Worm (Caenorhabditis elegans) whole organism, mixed stage, embryonic: Measurements from ENCODE around the gene T13F2.2.

Experiments used
- M03D4.4 ChIP-seq: sonication (generic microtip); optimal IDR thresholded peaks from 2 replicates; lab custom pipeline; 2017; ENCODE audit warnings: mild to moderate bottlenecking, missing genetic modification characterization, missing compliant biosample characterization
- bed-3 ChIP-seq: fragments of 200-800 bp; sonication (Bioruptor generic); optimal IDR thresholded peaks from 3 replicates; lab custom pipeline; 2018; ENCODE audit warnings: mild to moderate bottlenecking, missing genetic modification characterization, moderate library complexity, missing compliant biosample characterization
- blmp-1 ChIP-seq: fragments of 150-350 bp; optimal IDR thresholded peaks from 2 replicates; lab custom pipeline; 2014; ENCODE audit warnings: missing biosample characterization, missing genetic modification characterization
- ceh-39 ChIP-seq: fragments of 150-350 bp; optimal IDR thresholded peaks from 2 replicates; lab custom pipeline; 2014; ENCODE audit warnings: missing biosample characterization, missing genetic modification characterization
- ceh-43 ChIP-seq: fragments of 200-800 bp; sonication (Bioruptor generic); optimal IDR thresholded peaks from 2 replicates; lab custom pipeline; 2018; ENCODE audit warnings: mild to moderate bottlenecking, missing genetic modification characterization, moderate library complexity, missing compliant biosample characterization
- ceh-83 ChIP-seq: fragments of 200-800 bp; sonication (Bioruptor generic); optimal IDR thresholded peaks from 2 replicates; lab custom pipeline; 2018; ENCODE audit warnings: mild to moderate bottlenecking, missing genetic modification characterization, missing compliant biosample characterization
- cnd-1 ChIP-seq: fragments of 200-800 bp; sonication (Bioruptor generic); optimal IDR thresholded peaks from 2 replicates; lab custom pipeline; 2018; ENCODE audit warnings: mild to moderate bottlenecking, missing genetic modification characterization, missing compliant biosample characterization
- drap-1 ChIP-seq: fragments of 200-800 bp; sonication (Bioruptor generic); optimal IDR thresholded peaks from 3 replicates; lab custom pipeline; 2018; ENCODE audit warnings: mild to moderate bottlenecking, missing genetic modification characterization, missing compliant biosample characterization
- elt-1 ChIP-seq: sonication (generic microtip); optimal IDR thresholded peaks from 2 replicates; lab custom pipeline; 2017; ENCODE audit warnings: missing genetic modification characterization, mild to moderate bottlenecking, missing compliant biosample characterization, antibody characterized with exemption, moderate library complexity, borderline replicate concordance; ENCODE audit not compliant: insufficient read depth
- ham-2 ChIP-seq: fragments of 200-800 bp; sonication (Bioruptor generic); optimal IDR thresholded peaks from 2 replicates; lab custom pipeline; 2018; ENCODE audit warnings: mild to moderate bottlenecking, missing genetic modification characterization, missing compliant biosample characterization
- hlh-1 ChIP-seq: fragments of 150-350 bp; optimal IDR thresholded peaks from 2 replicates; lab custom pipeline; 2014; ENCODE audit warnings: missing biosample characterization, missing genetic modification reagents, missing genetic modification characterization
- lin-13 ChIP-seq: fragments of 150-350 bp; optimal IDR thresholded peaks from 2 replicates; lab custom pipeline; 2014; ENCODE audit warnings: missing biosample characterization, missing genetic modification characterization
- lin-32 ChIP-seq: fragments of 200-800 bp; sonication (Bioruptor generic); optimal IDR thresholded peaks from 2 replicates; lab custom pipeline; 2018; ENCODE audit warnings: mild to moderate bottlenecking, missing genetic modification characterization, missing compliant biosample characterization
- lsy-2 ChIP-seq: fragments of 150-350 bp; optimal IDR thresholded peaks from 2 replicates; lab custom pipeline; 2014; ENCODE audit warnings: missing biosample characterization, missing genetic modification characterization
- mab-5 ChIP-seq: fragments of 150-350 bp; optimal IDR thresholded peaks from 2 replicates; lab custom pipeline; 2014; ENCODE audit warnings: missing biosample characterization, missing genetic modification characterization
- mep-1 ChIP-seq: fragments of 150-350 bp; optimal IDR thresholded peaks from 2 replicates; lab custom pipeline; 2017; ENCODE audit warnings: missing biosample characterization, missing genetic modification reagents, missing genetic modification characterization, inconsistent platforms
- mls-2 ChIP-seq: sonication (generic microtip); optimal IDR thresholded peaks from 2 replicates; lab custom pipeline; 2016; ENCODE audit warnings: mild to moderate bottlenecking, missing genetic modification characterization, moderate library complexity, missing compliant biosample characterization
- nhr-2 ChIP-seq: fragments of 150-350 bp; optimal IDR thresholded peaks from 2 replicates; lab custom pipeline; 2014; ENCODE audit warnings: missing biosample characterization, missing genetic modification characterization
- nhr-237 ChIP-seq: fragments of 150-350 bp; optimal IDR thresholded peaks from 2 replicates; lab custom pipeline; 2014; ENCODE audit warnings: missing biosample characterization, missing genetic modification characterization
- nhr-28 ChIP-seq: fragments of 150-350 bp; optimal IDR thresholded peaks from 2 replicates; lab custom pipeline; 2014; ENCODE audit warnings: missing biosample characterization, missing genetic modification characterization
- pha-4 ChIP-seq: fragments of 150-350 bp; optimal IDR thresholded peaks from 2 replicates; lab custom pipeline; 2018; ENCODE audit warnings: missing biosample characterization, missing genetic modification reagents, missing genetic modification characterization
- sem-2 ChIP-seq: fragments of 200-800 bp; sonication (Bioruptor generic); optimal IDR thresholded peaks from 2 replicates; lab custom pipeline; 2018; ENCODE audit warnings: mild to moderate bottlenecking, missing genetic modification characterization, missing compliant biosample characterization
- sptf-1 ChIP-seq: sonication (generic microtip); optimal IDR thresholded peaks from 2 replicates; lab custom pipeline; 2017; ENCODE audit warnings: mild to moderate bottlenecking, missing genetic modification characterization, moderate library complexity, missing compliant biosample characterization
- tbx-8 ChIP-seq: fragments of 200-800 bp; sonication (Bioruptor generic); optimal IDR thresholded peaks from 2 replicates; lab custom pipeline; 2018; ENCODE audit warnings: mild to moderate bottlenecking, missing genetic modification characterization, moderate library complexity, missing compliant biosample characterization
- unc-120 ChIP-seq: sonication (generic microtip); optimal IDR thresholded peaks from 2 replicates; lab custom pipeline; 2017; ENCODE audit warnings: missing genetic modification characterization, missing compliant biosample characterization; ENCODE audit not compliant: poor library complexity, severe bottlenecking
- zip-8 ChIP-seq: fragments of 150-350 bp; optimal IDR thresholded peaks from 2 replicates; lab custom pipeline; 2014; ENCODE audit warnings: missing biosample characterization, missing genetic modification characterization

T13F2.2 gene

DNA sequence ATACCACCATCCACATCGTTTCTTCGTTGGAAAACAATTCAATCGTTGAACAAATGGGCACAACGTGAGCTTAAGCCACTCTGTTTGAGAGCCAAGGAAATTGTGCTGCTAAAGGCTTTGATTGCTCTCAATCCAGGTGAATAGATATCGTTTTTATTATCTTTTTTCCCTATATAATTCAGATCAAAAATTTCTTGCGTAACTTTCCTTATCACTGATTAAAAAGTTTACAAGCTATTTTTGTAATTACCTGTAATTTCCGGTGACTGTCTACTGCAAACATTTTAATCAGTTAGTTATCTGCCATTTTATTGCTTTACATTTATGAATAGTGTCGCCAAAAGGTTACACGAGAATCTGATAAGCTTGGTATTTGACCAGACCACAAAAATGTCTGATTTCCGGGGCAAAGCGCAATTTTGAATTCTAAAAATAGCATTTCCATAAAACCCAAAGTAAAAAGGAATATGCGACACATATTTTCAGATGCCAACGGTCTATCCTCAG is 34.4 kb downstream of the T13F2.2 start:
- no peak for TF ChIP-seq nhr-237 (tag; lab: Kevin White, UChicago)
- no peak for TF ChIP-seq mep-1 (tag; lab: Kevin White, UChicago)
- TF ChIP-seq nhr-28 (tag; lab: Kevin White, UChicago) = no peak
- no peak for TF ChIP-seq ceh-83 (GFP tag; lab: Kevin White, UChicago)
- no peak for TF ChIP-seq lin-13 (tag; lab: Kevin White, UChicago)
- TF ChIP-seq pha-4 (tag; lab: Kevin White, UChicago) = no peak
- no peak for TF ChIP-seq sem-2 (GFP tag; lab: Kevin White, UChicago)
- TF ChIP-seq elt-1 (tag; lab: Kevin White, UChicago) = no peak
- no peak for TF ChIP-seq cnd-1
- TF ChIP-seq lsy-2 = no peak
- TF ChIP-seq bed-3 (GFP tag; lab: Kevin White, UChicago) = no peak
- no peak for TF ChIP-seq mls-2 (tag; lab: Kevin White, UChicago)
- TF ChIP-seq drap-1 (GFP tag; lab: Kevin White, UChicago) = no peak
- no peak for TF ChIP-seq ham-2

DNA sequence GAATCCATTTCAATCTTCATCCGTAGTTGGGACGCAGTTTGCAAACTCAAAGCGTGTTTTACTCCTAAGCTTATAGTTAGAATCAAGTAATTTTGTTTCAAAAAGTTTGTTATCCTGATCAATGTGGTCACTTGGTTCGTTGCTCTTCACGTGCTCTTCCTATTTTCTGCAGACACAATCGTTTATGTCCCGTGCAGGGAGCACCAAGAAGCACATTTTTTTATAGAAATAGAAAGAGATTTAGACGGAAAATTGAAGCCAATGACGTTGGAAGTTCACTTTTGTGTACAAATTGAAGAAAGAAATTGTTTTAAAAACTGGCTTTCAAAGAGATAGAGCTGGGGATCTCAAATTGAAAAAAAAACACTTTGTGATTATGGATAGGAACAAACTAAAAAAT is 35.4 kb downstream of the T13F2.2 start:
- TF ChIP-seq hlh-1 = no peak
- TF ChIP-seq lsy-2 = no peak
- TF ChIP-seq blmp-1 (tag; lab: Kevin White, UChicago) = no peak
- TF ChIP-seq sem-2 (GFP tag; lab: Kevin White, UChicago) = no peak
- no peak for TF ChIP-seq ceh-39
- no peak for TF ChIP-seq lin-32 (GFP tag; lab: Kevin White, UChicago)
- no peak for TF ChIP-seq pha-4 (tag; lab: Kevin White, UChicago)
- TF ChIP-seq mls-2 (tag; lab: Kevin White, UChicago) = no peak
- TF ChIP-seq M03D4.4 (tag; lab: Kevin White, UChicago) = no peak
- no peak for TF ChIP-seq drap-1 (GFP tag; lab: Kevin White, UChicago)
- no peak for TF ChIP-seq mab-5 (tag; lab: Kevin White, UChicago)
- TF ChIP-seq lin-13 (tag; lab: Kevin White, UChicago) = no peak
- no peak for TF ChIP-seq unc-120 (tag; lab: Kevin White, UChicago)
- TF ChIP-seq bed-3 (GFP tag; lab: Kevin White, UChicago) = no peak
- no peak for TF ChIP-seq ceh-43

DNA sequence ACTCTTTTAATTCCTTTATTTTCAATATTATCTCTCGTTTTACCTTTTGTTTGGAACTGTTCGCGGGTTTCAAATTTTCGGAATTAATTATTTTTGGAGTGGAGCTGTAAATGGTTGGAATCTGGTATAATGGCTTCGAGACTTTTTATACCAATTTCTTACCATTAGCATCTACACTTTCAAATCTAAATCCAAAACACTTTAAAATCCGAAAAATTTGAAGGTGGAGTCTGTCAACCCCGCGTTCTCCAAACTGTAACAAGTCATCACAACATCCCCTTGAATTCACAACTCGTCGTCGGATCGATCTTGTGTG is 39.8 kb downstream of the T13F2.2 start, which contains the start of gene nhr-97:
nhr-97 (plus strand) TSS at position 217 of the 316 bp plus-strand sequence.
- TF ChIP-seq mls-2 (tag; lab: Kevin White, UChicago) = no peak
- no peak for TF ChIP-seq unc-120 (tag; lab: Kevin White, UChicago)
- TF ChIP-seq zip-8 = no peak
- no peak for TF ChIP-seq lin-13 (tag; lab: Kevin White, UChicago)
- TF ChIP-seq mab-5 (tag; lab: Kevin White, UChicago) = no peak
- no peak for TF ChIP-seq nhr-237 (tag; lab: Kevin White, UChicago)
- no peak for TF ChIP-seq ceh-39
- no peak for TF ChIP-seq tbx-8 (GFP tag; lab: Kevin White, UChicago)
- TF ChIP-seq sem-2 (GFP tag; lab: Kevin White, UChicago) = no peak
- no peak for TF ChIP-seq elt-1 (tag; lab: Kevin White, UChicago)
- TF ChIP-seq ceh-83 (GFP tag; lab: Kevin White, UChicago) = no peak
- TF ChIP-seq lsy-2 = no peak
- no peak for TF ChIP-seq nhr-2 (tag; lab: Kevin White, UChicago)
- TF ChIP-seq, all 35 proteins: peak for 0

DNA sequence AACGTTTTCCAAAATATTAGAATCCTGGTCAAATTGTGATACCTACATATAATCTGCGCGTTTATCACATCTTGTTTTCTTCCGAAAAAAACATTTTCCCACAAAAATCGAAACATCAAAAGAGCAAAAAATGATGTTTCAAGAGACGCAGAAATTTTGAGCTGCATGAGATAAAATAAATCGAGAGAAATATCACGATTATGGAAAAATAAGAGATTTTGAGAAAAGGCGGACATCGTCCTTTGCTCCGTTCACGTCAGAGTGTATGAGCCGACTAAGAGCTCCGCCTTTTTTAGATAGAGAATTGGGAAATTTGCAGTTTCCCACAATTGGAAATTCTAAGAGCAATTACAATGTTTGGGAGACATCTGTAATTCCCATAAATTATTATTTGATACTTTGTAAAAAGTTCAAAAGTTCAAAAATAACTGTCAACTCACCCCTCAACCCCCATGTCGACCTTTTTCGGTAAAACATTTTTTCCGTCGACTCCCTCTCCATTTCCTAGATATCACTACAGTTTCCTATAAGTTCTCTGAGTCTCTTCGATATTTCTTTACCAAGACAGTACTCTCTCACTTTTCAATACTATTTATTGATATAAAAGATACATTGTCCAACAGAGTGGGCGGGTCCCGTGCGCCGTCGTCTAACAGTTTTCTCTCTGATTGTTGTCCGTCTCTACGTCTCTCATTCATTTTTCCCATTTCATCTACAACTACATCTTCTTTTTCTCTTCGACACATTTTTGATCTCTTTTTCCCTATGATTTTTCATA is 40.3 kb downstream of the T13F2.2 start:
- TF ChIP-seq sptf-1 (tag; lab: Kevin White, UChicago) (no peak), nhr-2 (tag; lab: Kevin White, UChicago) (no peak)
- TF ChIP-seq, all 35 proteins: peak for 0

DNA sequence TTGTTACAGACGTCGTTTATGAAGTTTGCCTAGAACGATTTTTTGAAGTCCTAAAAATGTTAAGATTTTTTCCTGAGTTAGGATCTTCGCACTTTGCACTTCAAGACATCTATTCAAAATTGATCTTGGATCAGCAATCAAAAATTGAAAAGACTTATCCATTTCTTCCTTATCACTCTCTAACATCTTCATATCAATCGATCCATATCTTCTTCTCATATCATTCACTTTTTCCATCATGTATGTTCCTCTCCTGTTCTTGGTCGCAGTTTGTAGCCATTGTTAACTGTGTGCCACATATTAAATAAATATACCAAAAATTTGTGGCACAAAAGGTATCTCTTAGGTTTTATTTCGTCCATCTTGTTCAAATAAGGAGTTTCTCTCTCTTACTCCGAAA is 41.4 kb downstream of the T13F2.2 start:
- TF ChIP-seq M03D4.4 (tag; lab: Kevin White, UChicago) = no peak
- TF ChIP-seq lin-32 (GFP tag; lab: Kevin White, UChicago) = no peak
- TF ChIP-seq ceh-43 = no peak
- TF ChIP-seq tbx-8 (GFP tag; lab: Kevin White, UChicago) = no peak
- TF ChIP-seq sem-2 (GFP tag; lab: Kevin White, UChicago) = no peak
- TF ChIP-seq ham-2 = no peak
- TF ChIP-seq zip-8 = no peak
- TF ChIP-seq, all 35 proteins: peak for 0
